Fruit fly (Drosophila melanogaster): ENCODE results near the gene TAF1B.

The TAF1B gene

dm6 chr3R:10170356-10170876, 26.4 kb upstream of the TAF1B start, which contains the start of gene Best1 (continued):
- peak; percentile 55 for TF ChIP-seq CG6654 (GFP tag; optimal IDR thresholded peaks at IDR 0.05)
- no peak; the same call in none of the 2 replicates for TF ChIP-seq CG42726 (GFP tag; IDR thresholded peaks at IDR 0.05; ENCODE audit: partially characterized antibody)
- peak; percentile 70 for TF ChIP-seq exex (tag; optimal IDR thresholded peaks at IDR 0.05)
- TF ChIP-seq Gug (GFP tag; IDR thresholded peaks at IDR 0.05), result peak; percentile 96
- TF ChIP-seq br (optimal IDR thresholded peaks at IDR 0.05), result no peak
- TF ChIP-seq gsb-n (tag; optimal IDR thresholded peaks at IDR 0.05), result peak; percentile 91
- TF ChIP-seq dmrt11E (tag; optimal IDR thresholded peaks at IDR 0.05), result peak; percentile 83
- peak; percentile 39 for TF ChIP-seq slou (GFP tag; optimal IDR thresholded peaks at IDR 0.05)
- TF ChIP-seq Six4 (GFP tag; optimal IDR thresholded peaks at IDR 0.05), result peak; percentile 68
- TF ChIP-seq Eip74EF (GFP tag; optimal IDR thresholded peaks at IDR 0.05), result peak in 1 of 2 experiments; percentile 98
- TF ChIP-seq lilli (GFP tag; optimal IDR thresholded peaks at IDR 0.05), result peak; percentile 85
- TF ChIP-seq Xrp1 (GFP tag; IDR thresholded peaks at IDR 0.05), result peak; percentile 97
- TF ChIP-seq Opbp (GFP tag; IDR thresholded peaks at IDR 0.05; ENCODE audit: partially characterized antibody), result peak; percentile 87
- TF ChIP-seq CG11247 (GFP tag; IDR thresholded peaks at IDR 0.05), result peak; percentile 94
- peak; percentile 96 for TF ChIP-seq Ada2b (GFP tag; IDR thresholded peaks at IDR 0.05)
- no peak for TF ChIP-seq usp (GFP tag; optimal IDR thresholded peaks at IDR 0.05)
- peak; percentile 50 for TF ChIP-seq CG33213 (GFP tag; optimal IDR thresholded peaks at IDR 0.05)
- peak; percentile 59 for TF ChIP-seq Atf3 (GFP tag; optimal IDR thresholded peaks at IDR 0.05)
- TF ChIP-seq Hr39 (optimal IDR thresholded peaks at IDR 0.05), result no peak
- TF ChIP-seq CG13624 (GFP tag; optimal IDR thresholded peaks at IDR 0.05), result peak; percentile 43
- peak; percentile 95 for TF ChIP-seq sob (GFP tag; IDR thresholded peaks at IDR 0.05)
- no peak for TF ChIP-seq Gsc (GFP tag; IDR thresholded peaks at IDR 0.05)
- TF ChIP-seq CG30020 (tag; optimal IDR thresholded peaks at IDR 0.05), result peak; percentile 64
- TF ChIP-seq CG6683 (GFP tag; optimal IDR thresholded peaks at IDR 0.05), result peak; percentile 85
- peak; percentile 74 for TF ChIP-seq bbx (GFP tag; IDR thresholded peaks at IDR 0.05; ENCODE audit: partially characterized antibody)
- TF ChIP-seq CG4617 (GFP tag; optimal IDR thresholded peaks at IDR 0.05; ENCODE audit: borderline replicate concordance), result peak; percentile 37
- TF ChIP-seq Sox100B (GFP tag; optimal IDR thresholded peaks at IDR 0.05), result peak; percentile 87
- TF ChIP-seq chif (GFP tag; optimal IDR thresholded peaks at IDR 0.05), result peak; percentile 52 to 62
- peak; percentile 65 for TF ChIP-seq CG43689 (GFP tag; IDR thresholded peaks at IDR 0.05)
- TF ChIP-seq Hand (GFP tag; optimal IDR thresholded peaks at IDR 0.05), result peak; percentile 82
- TF ChIP-seq CG9727 (GFP tag; optimal IDR thresholded peaks at IDR 0.05), result peak; percentile 89
- peak; percentile 96 for TF ChIP-seq rib (GFP tag; IDR thresholded peaks at IDR 0.05)
- TF ChIP-seq Camta (GFP tag; optimal IDR thresholded peaks at IDR 0.05), result peak; percentile 29
- TF ChIP-seq gcm2 (GFP tag; optimal IDR thresholded peaks at IDR 0.05), result peak; percentile 35
- TF ChIP-seq p53 (GFP tag; optimal IDR thresholded peaks at IDR 0.05), result no peak
- peak; percentile 86 for TF ChIP-seq cg (GFP tag; optimal IDR thresholded peaks at IDR 0.05)
- TF ChIP-seq grau (tag; optimal IDR thresholded peaks at IDR 0.05), result peak; percentile 93
- TF ChIP-seq sqz (GFP tag; optimal IDR thresholded peaks at IDR 0.05), result peak; percentile 70
- peak; percentile 4 for TF ChIP-seq ab (GFP tag; optimal IDR thresholded peaks at IDR 0.05)
- peak; percentile 89 for TF ChIP-seq CG16813 (GFP tag; IDR thresholded peaks at IDR 0.05; ENCODE audit: partially characterized antibody)
- TF ChIP-seq bigmax (GFP tag; optimal IDR thresholded peaks at IDR 0.05), result peak; percentile 27
- peak; percentile 86 for TF ChIP-seq CG6175 (GFP tag; IDR thresholded peaks at IDR 0.05)
- peak; percentile 97 for TF ChIP-seq oc (tag; optimal IDR thresholded peaks at IDR 0.05)
- TF ChIP-seq Lim3 (GFP tag; IDR thresholded peaks at IDR 0.05), result peak; percentile 61
- TF ChIP-seq CoRest (tag; optimal IDR thresholded peaks at IDR 0.05), result peak; percentile 94
- TF ChIP-seq ham (GFP tag; IDR thresholded peaks at IDR 0.05), result no peak
- peak; percentile 91 for TF ChIP-seq gsb (GFP tag; IDR thresholded peaks at IDR 0.05)
- TF ChIP-seq BEAF-32 (GFP tag; optimal IDR thresholded peaks at IDR 0.05), result no peak
- peak; percentile 91 for TF ChIP-seq CG12659 (GFP tag; optimal IDR thresholded peaks at IDR 0.05)
- TF ChIP-seq Nf-YA (GFP tag; IDR thresholded peaks at IDR 0.05), result peak; percentile 87
- TF ChIP-seq CG7745 (tag; optimal IDR thresholded peaks at IDR 0.05), result no peak
